Worm (Caenorhabditis elegans): ENCODE measurements around the gene C07H6.9.

- TF ChIP-seq pqm-1 (tag; optimal IDR thresholded peaks at IDR 0.05) (no peak), ztf-11 (tag; optimal IDR thresholded peaks at IDR 0.05) (no peak), nhr-90 (tag; optimal IDR thresholded peaks at IDR 0.05; ENCODE audit: poor library complexity) (no peak), mdl-1 (tag; optimal IDR thresholded peaks at IDR 0.05) (no peak), aly-2 (tag; optimal IDR thresholded peaks at IDR 0.05) (no peak)
Observed at ce11 chrIII:7542037-7542436, 42.8 kb upstream of the C07H6.9 start.
